Fruit fly (Drosophila melanogaster) whole organism, embryonic: ENCODE data around the gene CG32318.

Experiments
- B-H1 ChIP-seq: fragments of 200-800 bp; sonication (Bioruptor generic); IDR thresholded peaks from 3 replicates; pipeline ENCODE4 v1.3.6; 2022; ENCODE audit warnings: missing biosample characterization, missing genetic modification characterization
- CG1024 ChIP-seq: fragments of 200-800 bp; sonication (Bioruptor generic); IDR thresholded peaks from 2 replicates; pipeline ENCODE4 v1.3.6; 2022; ENCODE audit warnings: missing biosample characterization, missing genetic modification characterization
- CG10959 ChIP-seq: fragments of 200-800 bp; sonication (Bioruptor generic); IDR thresholded peaks from 2 replicates; pipeline ENCODE4 v1.3.6; 2022; ENCODE audit warnings: missing biosample characterization, missing genetic modification characterization
- CG11723 ChIP-seq: fragments of 200-800 bp; sonication (Bioruptor generic); optimal IDR thresholded peaks from 2 replicates; lab custom pipeline; 2017; ENCODE audit warnings: missing biosample characterization, mild to moderate bottlenecking, missing genetic modification characterization
- CG12236 ChIP-seq: fragments of 200-800 bp; sonication (Bioruptor generic); optimal IDR thresholded peaks from 2 replicates; lab custom pipeline; 2016; ENCODE audit warnings: missing biosample characterization, missing genetic modification characterization
- CG1233 ChIP-seq: fragments of 200-800 bp; sonication (Bioruptor generic); optimal IDR thresholded peaks from 4 replicates; lab custom pipeline; 2018; ENCODE audit warnings: missing biosample characterization, mild to moderate bottlenecking, missing genetic modification characterization
- CG12391 ChIP-seq: fragments of 200-800 bp; sonication (Bioruptor generic); optimal IDR thresholded peaks from 3 replicates; lab custom pipeline; 2018; ENCODE audit warnings: missing biosample characterization, mild to moderate bottlenecking, missing genetic modification characterization, moderate library complexity
- CG12659 ChIP-seq: fragments of 200-800 bp; sonication (Bioruptor generic); optimal IDR thresholded peaks from 3 replicates; lab custom pipeline; 2017; ENCODE audit warnings: mild to moderate bottlenecking, missing biosample characterization, missing genetic modification reagents, missing genetic modification characterization
- CG12744 ChIP-seq: fragments of 200-800 bp; sonication (Bioruptor generic); optimal IDR thresholded peaks from 2 replicates; lab custom pipeline; 2016; ENCODE audit warnings: missing biosample characterization, missing genetic modification characterization
- CG13287 ChIP-seq: fragments of 200-800 bp; sonication (Bioruptor generic); IDR thresholded peaks from 2 replicates; pipeline ENCODE4 v1.3.6; 2022; ENCODE audit warnings: missing biosample characterization, missing genetic modification characterization; ENCODE audit not compliant: partially characterized antibody
- CG1602 ChIP-seq: fragments of 200-800 bp; sonication (Bioruptor generic); optimal IDR thresholded peaks from 3 replicates; lab custom pipeline; 2016; ENCODE audit warnings: missing biosample characterization, missing genetic modification characterization
- CG17802 ChIP-seq: fragments of 200-800 bp; sonication (Bioruptor generic); optimal IDR thresholded peaks from 2 replicates; lab custom pipeline; 2018; ENCODE audit warnings: missing biosample characterization, mild to moderate bottlenecking, missing genetic modification characterization, moderate library complexity
- CG18262 ChIP-seq: fragments of 200-800 bp; optimal IDR thresholded peaks from 3 replicates; lab custom pipeline; 2019; ENCODE audit warnings: missing biosample characterization, mild to moderate bottlenecking, missing genetic modification characterization, moderate library complexity
- CG2889 ChIP-seq: fragments of 200-800 bp; sonication (Bioruptor generic); IDR thresholded peaks from 3 replicates; pipeline ENCODE4 v1.3.6; 2022; ENCODE audit warnings: missing biosample characterization, missing genetic modification characterization
- CG4707 ChIP-seq: fragments of 200-800 bp; sonication (Bioruptor generic); optimal IDR thresholded peaks from 2 replicates; lab custom pipeline; 2018; ENCODE audit warnings: missing biosample characterization, mild to moderate bottlenecking, missing genetic modification characterization, moderate library complexity
- CG8944 ChIP-seq: fragments of 200-800 bp; sonication (Bioruptor generic); optimal IDR thresholded peaks from 3 replicates; lab custom pipeline; 2016; ENCODE audit warnings: missing biosample characterization, missing genetic modification characterization
- ERR ChIP-seq: fragments of 200-800 bp; sonication (Bioruptor generic); optimal IDR thresholded peaks from 2 replicates; lab custom pipeline; 2016; ENCODE audit warnings: missing biosample characterization, missing genetic modification characterization
- Fer1 ChIP-seq: fragments of 200-800 bp; sonication (Bioruptor generic); optimal IDR thresholded peaks from 2 replicates; lab custom pipeline; 2017; ENCODE audit warnings: missing biosample characterization, mild to moderate bottlenecking, missing genetic modification characterization
- Med ChIP-seq: fragments of 200-800 bp; sonication (Bioruptor generic); peaks from one replicate; lab custom pipeline; 2016; ENCODE audit warnings: missing biosample characterization, missing genetic modification characterization, mild to moderate bottlenecking, inconsistent platforms, moderate library complexity
- NfI ChIP-seq: fragments of 200-800 bp; sonication (Bioruptor generic); optimal IDR thresholded peaks from 3 replicates; lab custom pipeline; 2018; ENCODE audit warnings: missing biosample characterization, mild to moderate bottlenecking, missing genetic modification characterization, moderate library complexity
- Oli ChIP-seq: fragments of 200-800 bp; sonication (Bioruptor generic); optimal IDR thresholded peaks from 2 replicates; lab custom pipeline; 2018; ENCODE audit warnings: missing biosample characterization, mild to moderate bottlenecking, missing genetic modification characterization, moderate library complexity
- Trl ChIP-seq, 3 experiments: fragments of >200 bp in 2 of 3; fragments of 200-800 bp in 1 of 3; sonication (Bioruptor generic) in 1 of 3; optimal IDR thresholded peaks; 2 replicates in 1 of 3; 3 replicates in 2 of 3; lab custom pipeline; 2016 to 2017; ENCODE audit warnings: missing biosample characterization in 1 of 3, missing genetic modification characterization in 1 of 3
- cas ChIP-seq: fragments of 200-800 bp; sonication (Bioruptor generic); IDR thresholded peaks from 2 replicates; pipeline ENCODE4 v1.3.6; 2022; ENCODE audit warnings: missing biosample characterization, missing genetic modification characterization
- danr ChIP-seq: fragments of 200-800 bp; sonication (Bioruptor generic); IDR thresholded peaks from 2 replicates; pipeline ENCODE4 v1.3.6; 2022; ENCODE audit warnings: missing biosample characterization, missing genetic modification characterization
- dmrt99B ChIP-seq: fragments of 200-800 bp; sonication (Bioruptor generic); optimal IDR thresholded peaks from 2 replicates; lab custom pipeline; 2018; ENCODE audit warnings: missing biosample characterization, mild to moderate bottlenecking, missing genetic modification characterization, moderate library complexity
- ewg ChIP-seq: fragments of 200-800 bp; sonication (Bioruptor generic); optimal IDR thresholded peaks from 3 replicates; lab custom pipeline; 2017; ENCODE audit warnings: mild to moderate bottlenecking, missing biosample characterization, missing genetic modification reagents, missing genetic modification characterization
- exex ChIP-seq: fragments of 200-800 bp; sonication (Bioruptor generic); optimal IDR thresholded peaks from 4 replicates; lab custom pipeline; 2018; ENCODE audit warnings: missing biosample characterization, mild to moderate bottlenecking, missing genetic modification characterization, moderate library complexity
- jing ChIP-seq: fragments of 200-800 bp; sonication (Bioruptor generic); optimal IDR thresholded peaks from 2 replicates; lab custom pipeline; 2018; ENCODE audit warnings: missing biosample characterization, mild to moderate bottlenecking, missing genetic modification characterization
- jumu ChIP-seq: fragments of 200-800 bp; sonication (Bioruptor generic); optimal IDR thresholded peaks from 3 replicates; lab custom pipeline; 2016; ENCODE audit warnings: missing biosample characterization, missing genetic modification characterization
- knrl ChIP-seq: fragments of 200-800 bp; sonication (Bioruptor generic); IDR thresholded peaks from 3 replicates; pipeline ENCODE4 v1.3.6; 2022; ENCODE audit warnings: missing biosample characterization, missing genetic modification characterization; ENCODE audit not compliant: partially characterized antibody
- mam ChIP-seq: fragments of 200-800 bp; sonication (Bioruptor generic); optimal IDR thresholded peaks from 3 replicates; lab custom pipeline; 2016; ENCODE audit warnings: missing biosample characterization, missing genetic modification characterization
- mirr ChIP-seq: fragments of 200-800 bp; sonication (Bioruptor generic); optimal IDR thresholded peaks from 3 replicates; lab custom pipeline; 2018; ENCODE audit warnings: missing biosample characterization, mild to moderate bottlenecking, missing genetic modification characterization
- nerfin-2 ChIP-seq: fragments of 200-800 bp; sonication (Bioruptor generic); IDR thresholded peaks from 2 replicates; pipeline ENCODE4 v1.3.6; 2022; ENCODE audit warnings: missing biosample characterization, missing genetic modification characterization; ENCODE audit not compliant: partially characterized antibody
- prd ChIP-seq, 3 experiments: fragments of >200 bp in 2 of 3; fragments of 200-800 bp in 1 of 3; sonication (Bioruptor generic) in 1 of 3; optimal IDR thresholded peaks in 2 of 3; IDR thresholded peaks in 1 of 3; 2 replicates in 2 of 3; 3 replicates in 1 of 3; pipeline versions ENCODE4 v1.3.6 to Lab custom; 2017 to 2022; ENCODE audit warnings: missing biosample characterization in 1 of 3, missing genetic modification characterization in 1 of 3
- pros ChIP-seq: fragments of 200-800 bp; sonication (Bioruptor generic); optimal IDR thresholded peaks from 3 replicates; lab custom pipeline; 2019; ENCODE audit warnings: missing biosample characterization, mild to moderate bottlenecking, missing genetic modification characterization, moderate library complexity
- rib ChIP-seq: fragments of 200-800 bp; sonication (Bioruptor generic); IDR thresholded peaks from 2 replicates; pipeline ENCODE4 v1.3.6; 2022; ENCODE audit warnings: missing biosample characterization, missing genetic modification characterization
- scrt ChIP-seq: fragments of 200-800 bp; sonication (Bioruptor generic); optimal IDR thresholded peaks from 2 replicates; lab custom pipeline; 2018; ENCODE audit warnings: missing biosample characterization, mild to moderate bottlenecking, missing genetic modification characterization, moderate library complexity
- sima ChIP-seq: fragments of 200-800 bp; sonication (Bioruptor generic); optimal IDR thresholded peaks from 2 replicates; lab custom pipeline; 2016; ENCODE audit warnings: missing biosample characterization, missing genetic modification characterization
- stc ChIP-seq: fragments of 200-800 bp; sonication (Bioruptor generic); IDR thresholded peaks from 2 replicates; pipeline ENCODE4 v1.3.6; 2022; ENCODE audit warnings: missing biosample characterization, missing genetic modification characterization
- trh ChIP-seq: fragments of 200-800 bp; sonication (Bioruptor generic); optimal IDR thresholded peaks from 2 replicates; lab custom pipeline; 2016; ENCODE audit warnings: missing biosample characterization, missing genetic modification characterization
- tx ChIP-seq: fragments of 200-800 bp; sonication (Bioruptor generic); optimal IDR thresholded peaks from 2 replicates; lab custom pipeline; 2016; ENCODE audit warnings: missing biosample characterization, missing genetic modification characterization
- vnd ChIP-seq: fragments of 200-800 bp; sonication (Bioruptor generic); IDR thresholded peaks from 3 replicates; pipeline ENCODE4 v1.3.6; 2022; ENCODE audit warnings: missing biosample characterization, missing genetic modification characterization; ENCODE audit not compliant: partially characterized antibody
- zen2 ChIP-seq: fragments of 200-800 bp; sonication (Bioruptor generic); IDR thresholded peaks from 3 replicates; pipeline ENCODE4 v1.3.6; 2022; ENCODE audit warnings: missing biosample characterization, missing genetic modification characterization; ENCODE audit not compliant: partially characterized antibody

CG32318 gene

DNA sequence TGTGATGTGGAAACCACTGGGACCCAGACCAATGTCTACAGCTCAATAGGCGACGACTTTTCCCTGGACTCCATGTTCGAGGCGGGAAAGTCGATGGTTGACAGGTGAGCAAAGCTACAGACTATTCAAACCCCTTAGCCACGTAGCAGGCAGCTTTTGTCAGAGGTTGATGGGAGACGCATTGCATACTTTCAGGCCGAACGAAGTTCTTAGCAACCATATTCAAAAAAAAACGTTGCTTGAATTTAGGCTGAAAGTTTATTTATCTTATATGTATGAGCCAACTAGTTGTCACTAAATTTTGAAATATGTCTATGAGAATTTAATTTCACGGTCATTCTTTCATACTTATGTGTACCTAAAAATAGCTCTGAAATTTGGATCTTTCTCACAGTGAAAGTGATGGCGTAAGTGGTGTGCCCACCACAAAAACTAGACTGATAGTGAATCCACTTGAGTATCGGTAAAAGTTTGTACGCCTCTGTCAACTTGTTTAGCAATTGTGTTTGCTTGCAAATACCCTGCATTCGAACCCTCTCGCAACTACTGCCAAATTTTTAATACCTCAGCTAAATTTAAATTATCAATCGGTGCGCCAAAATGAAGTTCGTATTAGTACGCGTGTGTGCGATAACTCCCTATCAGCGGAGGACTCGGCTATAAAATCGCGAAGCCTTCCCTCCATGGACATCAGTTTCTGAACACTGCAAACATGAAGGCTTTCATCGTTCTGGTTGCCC lies 39.9 kb downstream of the CG32318 start, which contains the start of gene LysB (continued):
- TF ChIP-seq danr (GFP tag; lab: Robert Waterston, UW) (no peak), pros (GFP tag; lab: Kevin White, UChicago) (no peak)

dm6 chr3L:1204674-1205547 lies 41.8 kb downstream of the CG32318 start, which contains the start of gene CG9119:
TSS of gene CG9119 (minus strand) at chr3L:1204795.
- TF ChIP-seq CG1602 (GFP tag; lab: Kevin White, UChicago) (peak; percentile 36), stc (no peak), sima (GFP tag; lab: Kevin White, UChicago) (no peak), nerfin-2 (GFP tag; lab: Robert Waterston, UW) (no peak), NfI (GFP tag; lab: Kevin White, UChicago) (peak; percentile 57), vnd (GFP tag; lab: Robert Waterston, UW) (no peak), CG12659 (peak; percentile 69), CG1233 (GFP tag; lab: Kevin White, UChicago) (peak; percentile 66), Oli (tag; lab: Kevin White, UChicago) (peak; percentile 72), CG1024 (no peak), mirr (GFP tag; lab: Kevin White, UChicago) (no peak), scrt (peak; percentile 53), prd (optimal IDR thresholded peaks at IDR 0.05; lab: Kevin White, UChicago) (no peak), prd (GFP tag; IDR thresholded peaks at IDR 0.05; lab: Robert Waterston, UW) (peak; percentile 70; the same call in 2 of the 3 replicates), B-H1 (GFP tag; lab: Robert Waterston, UW) (0 out of 3 replicates have a peak, but pooled peaks have one; percentile 30), zen2 (GFP tag; lab: Robert Waterston, UW) (no peak), ERR (GFP tag; lab: Kevin White, UChicago) (peak; percentile 82), CG17802 (no peak), jumu (GFP tag; lab: Kevin White, UChicago) (peak; percentile 50), CG18262 (tag; lab: Kevin White, UChicago) (peak; percentile 74), Med (GFP tag; lab: Kevin White, UChicago) (peak; percentile 86), ewg (GFP tag; lab: Kevin White, UChicago) (peak; percentile 38), Trl (optimal IDR thresholded peaks at IDR 0.05; lab: Kevin White, UChicago) (no peak), Trl (GFP tag; optimal IDR thresholded peaks at IDR 0.05; lab: Kevin White, UChicago) (peak; percentile 55), CG12236 (GFP tag; lab: Kevin White, UChicago) (peak; percentile 18), tx (peak; percentile 49), exex (peak; percentile 76), mam (GFP tag; lab: Kevin White, UChicago) (peak; percentile 80), Fer1 (peak; percentile 76), CG11723 (GFP tag; lab: Kevin White, UChicago) (peak; percentile 37), cas (GFP tag; lab: Robert Waterston, UW) (0 out of 2 replicates have a peak, but pooled peaks have one; percentile 12), CG2889 (0 out of 3 replicates have a peak, but pooled peaks have one; percentile 24), rib (0 out of 2 replicates have a peak, but pooled peaks have one; percentile 19), CG8944 (GFP tag; lab: Kevin White, UChicago) (peak; percentile 62), CG13287 (GFP tag; lab: Robert Waterston, UW) (no peak), knrl (GFP tag; lab: Robert Waterston, UW) (no peak), jing (GFP tag; lab: Kevin White, UChicago) (peak; percentile 9), CG12744 (GFP tag; lab: Kevin White, UChicago) (peak; percentile 23), CG10959 (GFP tag; lab: Robert Waterston, UW) (0 out of 2 replicates have a peak, but pooled peaks have one; percentile 28), CG12391 (tag; lab: Kevin White, UChicago) (peak; percentile 64), CG4707 (GFP tag; lab: Kevin White, UChicago) (no peak), trh (GFP tag; lab: Kevin White, UChicago) (no peak), dmrt99B (tag; lab: Kevin White, UChicago) (peak; percentile 75)
